Worm (Caenorhabditis elegans) whole organism, L1 larva: Measurements from ENCODE around the gene F16G10.1.

Experiments
- aha-1 ChIP-seq: fragments of 150-350 bp; optimal IDR thresholded peaks from 2 replicates; lab custom pipeline; 2014; ENCODE audit warnings: missing biosample characterization, missing genetic modification characterization
- dsc-1 ChIP-seq: sonication (generic microtip); optimal IDR thresholded peaks from 2 replicates; lab custom pipeline; 2016; ENCODE audit warnings: mild to moderate bottlenecking, missing genetic modification characterization, missing compliant biosample characterization
- efl-1 ChIP-seq, 4 experiments: fragments of 150-350 bp; optimal IDR thresholded peaks in 3 of 4; peaks in 1 of 4; 1 replicate in 1 of 4; 2 replicates in 3 of 4; lab custom pipeline; 2014; ENCODE audit warnings: missing biosample characterization in 2 of 4, missing genetic modification characterization in 2 of 4, missing genetic modification reagents in 2 of 4
- elt-2 ChIP-seq: sonication (generic microtip); optimal IDR thresholded peaks from 2 replicates; lab custom pipeline; 2016; ENCODE audit warnings: missing genetic modification characterization, mild to moderate bottlenecking, inconsistent platforms, missing compliant biosample characterization, missing genetic modification reagents
- hpl-2 ChIP-seq: fragments of 150-350 bp; optimal IDR thresholded peaks from 2 replicates; lab custom pipeline; 2014; ENCODE audit warnings: missing biosample characterization, missing genetic modification reagents, missing genetic modification characterization
- lin-13 ChIP-seq: fragments of 150-350 bp; optimal IDR thresholded peaks from 2 replicates; lab custom pipeline; 2014; ENCODE audit warnings: missing biosample characterization, missing genetic modification reagents, missing genetic modification characterization
- lin-35 ChIP-seq, 2 experiments: fragments of 150-350 bp; optimal IDR thresholded peaks; 2 replicates each; lab custom pipeline; 2014; ENCODE audit warnings: missing biosample characterization in 2 of 2, missing genetic modification characterization in 2 of 2, missing genetic modification reagents in 2 of 2
- lsy-2 ChIP-seq, 2 experiments: fragments of 150-350 bp; optimal IDR thresholded peaks; 2 replicates each; lab custom pipeline; 2014; ENCODE audit warnings: missing biosample characterization in 2 of 2, missing genetic modification characterization in 2 of 2
- nhr-85 ChIP-seq: sonication (generic microtip); peaks from one replicate; lab custom pipeline; 2016; ENCODE audit warnings: missing genetic modification characterization, inconsistent platforms, missing compliant biosample characterization
- snu-23 ChIP-seq: sonication (generic microtip); optimal IDR thresholded peaks from 2 replicates; lab custom pipeline; 2016; ENCODE audit warnings: missing genetic modification characterization, missing compliant biosample characterization
- zag-1 ChIP-seq: fragments of 150-350 bp; optimal IDR thresholded peaks from 2 replicates; lab custom pipeline; 2014; ENCODE audit warnings: missing biosample characterization, missing genetic modification characterization
- ztf-4 ChIP-seq: fragments of 150-350 bp; optimal IDR thresholded peaks from 2 replicates; lab custom pipeline; 2014; ENCODE audit warnings: missing biosample characterization, missing genetic modification characterization

F16G10.1 gene

ce11 chrII:2452492-2452891 is 48.4 kb downstream of the F16G10.1 start:
- no peak for TF ChIP-seq nhr-85 (tag; lab: Kevin White, UChicago)
- TF ChIP-seq ztf-4 (tag; lab: Kevin White, UChicago), result no peak
- peak; percentile 20 for TF ChIP-seq elt-2 (tag; lab: Kevin White, UChicago)
- no peak for TF ChIP-seq aha-1 (tag; lab: Kevin White, UChicago)
- TF ChIP-seq hpl-2 (GFP tag; lab: Kevin White, UChicago), result no peak
- TF ChIP-seq lin-13 (GFP tag; lab: Kevin White, UChicago), result no peak
- no peak for TF ChIP-seq zag-1 (tag; lab: Kevin White, UChicago)
- TF ChIP-seq lin-35 (GFP tag; optimal IDR thresholded peaks at IDR 0.05; lab: Kevin White, UChicago), result peak in 1 of 2 experiments; percentile 28
- no peak for TF ChIP-seq dsc-1 (tag; lab: Kevin White, UChicago)
- peak in 1 of 2 experiments; percentile 7 for TF ChIP-seq lsy-2 (tag; optimal IDR thresholded peaks at IDR 0.05; lab: Kevin White, UChicago)
- no peak for TF ChIP-seq snu-23 (GFP tag; lab: Kevin White, UChicago)
- TF ChIP-seq efl-1 (optimal IDR thresholded peaks at IDR 0.05; lab: Kevin White, UChicago), result no peak
- TF ChIP-seq efl-1 (GFP tag; optimal IDR thresholded peaks at IDR 0.05 in 1 of 2; lab: Kevin White, UChicago), result peak in 1 of 2 experiments; percentile 94
